Worm (Caenorhabditis elegans) whole organism, L4 larva: ENCODE results near the gene tyr-6.

ENCODE experiments used
- F44E2.7 ChIP-seq: fragments of 200-800 bp; sonication (Bioruptor generic); IDR thresholded peaks from 2 replicates; pipeline ENCODE4 v2.1.2; 2022; ENCODE audit warnings: missing genetic modification characterization, missing compliant biosample characterization
- ceh-82 ChIP-seq: sonication (generic microtip); optimal IDR thresholded peaks from 2 replicates; lab custom pipeline; 2017; ENCODE audit warnings: missing biosample characterization, missing genetic modification characterization
- unc-62 ChIP-seq, 3 experiments: fragments of 150-350 bp in 1 of 3; sonication (generic microtip); optimal IDR thresholded peaks in 2 of 3; peaks in 1 of 3; 1 replicate in 1 of 3; 2 replicates in 2 of 3; lab custom pipeline; 2014 to 2017; ENCODE audit warnings: missing biosample characterization in 3 of 3, missing genetic modification characterization in 3 of 3, missing genetic modification reagents in 3 of 3, missing genotype in 1 of 3

ce11 chrIV:6491915-6492314 lies 11.6 kb downstream of the tyr-6 start:
- TF ChIP-seq unc-62 (GFP tag; optimal IDR thresholded peaks at IDR 0.05 in 1 of 2; lab: Kevin White, UChicago), result no peak
- no peak for TF ChIP-seq unc-62 (tag; optimal IDR thresholded peaks at IDR 0.05; lab: Kevin White, UChicago)
- TF ChIP-seq F44E2.7 (GFP tag; lab: Robert Waterston, UW), result no peak
- no peak for TF ChIP-seq ceh-82 (tag; lab: Kevin White, UChicago)
